Fruit fly (Drosophila melanogaster): Measurements from ENCODE around the gene Moe.

dm6 chrX:8908137-8908536 lies 10.0 kb upstream of the Moe start:
- TF ChIP-seq CG3032 (tag; optimal IDR thresholded peaks at IDR 0.05) (no peak), CG1621 (tag; optimal IDR thresholded peaks at IDR 0.05) (no peak), CG10631 (GFP tag; optimal IDR thresholded peaks at IDR 0.05) (no peak), CG11902 (GFP tag; optimal IDR thresholded peaks at IDR 0.05) (no peak), OdsH (GFP tag; optimal IDR thresholded peaks at IDR 0.05) (no peak), net (GFP tag; optimal IDR thresholded peaks at IDR 0.05) (no peak), Hr38 (GFP tag; optimal IDR thresholded peaks at IDR 0.05) (no peak), Hr39 (GFP tag; optimal IDR thresholded peaks at IDR 0.05) (no peak), CG6808 (GFP tag; optimal IDR thresholded peaks at IDR 0.05) (no peak), vri (GFP tag; optimal IDR thresholded peaks at IDR 0.05) (no peak), Smox (GFP tag; optimal IDR thresholded peaks at IDR 0.05) (no peak)

Measured in whole organism, prepupa.